Worm (Caenorhabditis elegans): Measurements from ENCODE around the gene spat-3.

Gene spat-3

DNA sequence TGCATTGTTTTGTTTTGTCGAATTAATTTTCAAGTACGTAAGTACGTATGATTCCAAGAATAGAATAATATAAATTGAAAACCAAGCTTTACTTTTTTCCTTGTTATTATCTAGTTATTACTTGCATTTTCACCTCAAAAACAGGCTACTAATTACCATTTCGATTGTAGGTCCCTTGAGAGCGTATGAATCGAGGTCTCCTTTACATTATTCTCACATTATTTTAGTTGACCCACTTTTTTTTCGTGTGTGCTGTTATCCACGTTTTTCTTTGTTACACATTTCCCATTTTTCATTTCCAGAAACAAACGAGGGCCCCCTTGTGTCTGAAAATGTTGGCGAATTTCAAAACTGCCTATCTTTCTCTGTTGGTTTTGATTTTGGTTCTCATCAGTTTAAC lies 43.9 kb downstream of the spat-3 start, which contains the start of gene C05E11.6:
Gene C05E11.6, plus strand, starts transcription at position 301 of the 400 bp plus-strand sequence.
- TF ChIP-seq ceh-44 (GFP tag; IDR thresholded peaks at IDR 0.05) (no peak), ZK337.2 (GFP tag; IDR thresholded peaks at IDR 0.05) (no peak), Y75B8A.6 (GFP tag; IDR thresholded peaks at IDR 0.05) (no peak), ceh-82 (tag; optimal IDR thresholded peaks at IDR 0.05) (no peak), D1046.2 (GFP tag; IDR thresholded peaks at IDR 0.05) (no peak)

ce11 chrX:4556028-4556427 lies 49.7 kb downstream of the spat-3 start:
- TF ChIP-seq lin-29 (GFP tag; IDR thresholded peaks at IDR 0.05): no peak
- TF ChIP-seq nhr-25 (tag; optimal IDR thresholded peaks at IDR 0.05; ENCODE audit: borderline replicate concordance, insufficient read depth): peak; percentile 11
- TF ChIP-seq dmd-9 (GFP tag; IDR thresholded peaks at IDR 0.05): no peak
- peak; percentile 40; the same call in 1 of the 2 replicates for TF ChIP-seq egl-43 (GFP tag; IDR thresholded peaks at IDR 0.05)

DNA sequence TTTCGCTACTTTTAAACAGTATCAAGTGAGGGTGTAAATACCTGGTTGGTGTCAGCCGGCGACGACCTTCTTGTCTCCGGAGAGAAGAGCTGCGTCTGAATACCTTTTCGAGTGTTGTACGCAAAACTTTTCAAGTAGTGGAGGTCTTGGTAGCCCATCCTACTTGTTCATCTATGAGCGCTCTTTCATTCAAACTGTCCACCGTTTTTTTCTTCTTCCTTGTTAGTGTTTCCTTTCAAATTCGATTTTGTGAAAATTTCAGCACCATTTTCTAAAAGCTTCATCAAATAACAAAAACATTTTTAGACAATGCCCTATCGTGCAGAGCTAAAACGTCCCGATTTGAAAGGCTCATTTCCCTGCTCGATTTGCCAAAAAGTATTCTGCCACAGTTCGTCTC lies 51.3 kb downstream of the spat-3 start, which contains the start of gene ham-2:
Gene ham-2, plus strand, starts transcription at position 301 of the 400 bp plus-strand sequence.
- TF ChIP-seq ztf-7 (tag; optimal IDR thresholded peaks at IDR 0.05) (no peak), lin-29 (GFP tag; IDR thresholded peaks at IDR 0.05) (no peak), unc-62 (GFP tag; optimal IDR thresholded peaks at IDR 0.05 in 1 of 2) (peak in 1 of 2 experiments; percentile 79), unc-62 (tag; optimal IDR thresholded peaks at IDR 0.05) (no peak)

ce11 chrX:4553491-4553890 lies 52.2 kb downstream of the spat-3 start:
- TF ChIP-seq nhr-28 (tag; optimal IDR thresholded peaks at IDR 0.05) (peak; percentile 5), hlh-11 (tag; optimal IDR thresholded peaks at IDR 0.05) (no peak), spr-1 (tag; optimal IDR thresholded peaks at IDR 0.05) (no peak), nhr-48 (tag; optimal IDR thresholded peaks at IDR 0.05) (no peak), duxl-1 (tag; optimal IDR thresholded peaks at IDR 0.05; ENCODE audit: poor library complexity) (no peak)

- 0 out of 2 replicates have a peak, but pooled peaks have one; percentile 13 for TF ChIP-seq F44E2.7 (GFP tag; IDR thresholded peaks at IDR 0.05)
- TF ChIP-seq ZK337.2 (GFP tag; IDR thresholded peaks at IDR 0.05): no peak
- TF ChIP-seq ZK546.5 (tag; optimal IDR thresholded peaks at IDR 0.05): no peak
These were observed 52.7 kb downstream of the spat-3 start for ce11 chrX:4553033-4553432.

- TF ChIP-seq egl-43 (GFP tag; IDR thresholded peaks at IDR 0.05): peak; percentile 57; the same call in 1 of the 2 replicates
- peak; percentile 47 for TF ChIP-seq set-16 (GFP tag; IDR thresholded peaks at IDR 0.05)
- TF ChIP-seq hlh-11 (tag; optimal IDR thresholded peaks at IDR 0.05): peak; percentile 26
- TF ChIP-seq php-3 (GFP tag; IDR thresholded peaks at IDR 0.05): no peak
- TF ChIP-seq nhr-28 (tag; optimal IDR thresholded peaks at IDR 0.05): peak; percentile 29
- no peak for TF ChIP-seq F26F4.8 (GFP tag; conservative IDR thresholded peaks at IDR 0.05)
- no peak for TF ChIP-seq ceh-82 (tag; optimal IDR thresholded peaks at IDR 0.05)
- TF ChIP-seq hlh-30 (tag; optimal IDR thresholded peaks at IDR 0.05; ENCODE audit: insufficient read depth): peak; percentile 19
- TF ChIP-seq sdz-12 (GFP tag; optimal IDR thresholded peaks at IDR 0.05): no peak
- no peak for TF ChIP-seq F49E8.2 (tag; optimal IDR thresholded peaks at IDR 0.05; ENCODE audit: borderline replicate concordance)
- TF ChIP-seq mxl-3 (GFP tag; optimal IDR thresholded peaks at IDR 0.05): peak; percentile 13
These were observed 54.7 kb downstream of the spat-3 start for ce11 chrX:4550987-4551386.

- TF ChIP-seq nhr-237 (tag; optimal IDR thresholded peaks at IDR 0.05): no peak
- peak; percentile 77 for TF ChIP-seq aha-1 (tag)
- no peak for TF ChIP-seq dmd-6 (GFP tag; IDR thresholded peaks at IDR 0.05)
- no peak for TF ChIP-seq mes-2 (tag; optimal IDR thresholded peaks at IDR 0.05; ENCODE audit: poor library complexity, severe bottlenecking)
- TF ChIP-seq lim-7 (GFP tag; IDR thresholded peaks at IDR 0.05): no peak
- TF ChIP-seq tag-97 (GFP tag; IDR thresholded peaks at IDR 0.05): no peak
- TF ChIP-seq ceh-44 (GFP tag; IDR thresholded peaks at IDR 0.05): no peak
- no peak for TF ChIP-seq egl-43 (GFP tag; IDR thresholded peaks at IDR 0.05)
- no peak for TF ChIP-seq spr-1 (tag; optimal IDR thresholded peaks at IDR 0.05)
- TF ChIP-seq nhr-25 (tag; optimal IDR thresholded peaks at IDR 0.05; ENCODE audit: borderline replicate concordance, insufficient read depth): no peak
- TF ChIP-seq ceh-20 (GFP tag; IDR thresholded peaks at IDR 0.05): no peak
- TF ChIP-seq lsy-2 (tag; optimal IDR thresholded peaks at IDR 0.05): no peak
- peak; percentile 6 for TF ChIP-seq nhr-28 (tag; optimal IDR thresholded peaks at IDR 0.05)
- peak; percentile 26 for TF ChIP-seq hlh-30 (tag; optimal IDR thresholded peaks at IDR 0.05; ENCODE audit: insufficient read depth)
- no peak for TF ChIP-seq arid-1 (GFP tag; conservative IDR thresholded peaks at IDR 0.05)
These were observed 55.7 kb downstream of the spat-3 start, which contains the start of gene C07A12.18 for ce11 chrX:4549853-4550596. Gene C07A12.18 (minus strand): TSS chrX:4549903.
